Fruit fly (Drosophila melanogaster) whole organism: ENCODE results near the gene CG6432.

Experiments used
- Dll ChIP-seq: fragments of >200 bp; optimal IDR thresholded peaks from 2 replicates; lab custom pipeline; 2017
- pan ChIP-seq: fragments of >200 bp; optimal IDR thresholded peaks from 2 replicates; lab custom pipeline; 2017

DNA sequence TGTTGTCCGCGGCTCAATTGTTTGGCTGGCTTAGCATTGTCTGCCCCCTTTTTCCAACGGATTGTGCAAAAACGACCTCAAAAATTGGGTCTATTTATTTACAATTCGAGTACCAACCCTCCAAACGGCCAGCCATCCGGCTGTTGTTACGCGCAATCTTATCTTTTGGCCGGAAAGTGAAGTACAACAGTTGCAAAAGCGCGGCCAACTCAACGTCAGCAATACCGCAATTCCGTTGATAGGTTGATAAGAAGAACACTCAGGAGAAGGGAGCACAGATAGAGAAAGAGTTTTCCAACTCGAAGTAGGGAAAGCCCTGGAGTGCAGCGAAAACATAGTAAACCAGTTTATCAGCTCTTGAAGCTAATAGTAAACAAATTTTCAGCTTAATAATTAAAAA is 39.8 kb upstream of the CG6432 start:
- TF ChIP-seq Dll (lab: Kevin White, UChicago): no peak
- TF ChIP-seq pan (lab: Kevin White, UChicago): no peak
